Fruit fly (Drosophila melanogaster): ENCODE results near the gene Gagr.
A peak's percentile ranks its signal among the peaks of the same experiment; 100 is the strongest.

Gene Gagr

dm6 chr3L:16412394-16412950 lies 18.1 kb downstream of the Gagr start, which contains the start of gene Serinc (continued):
- TF ChIP-seq Dp (GFP tag; optimal IDR thresholded peaks at IDR 0.05) (peak; percentile 59), danr (GFP tag; IDR thresholded peaks at IDR 0.05) (no peak), chn (GFP tag; optimal IDR thresholded peaks at IDR 0.05) (peak; percentile 58), CG8089 (GFP tag; optimal IDR thresholded peaks at IDR 0.05) (peak; percentile 36), CG16813 (GFP tag; IDR thresholded peaks at IDR 0.05; ENCODE audit: partially characterized antibody) (peak; percentile 98), slp2 (GFP tag; optimal IDR thresholded peaks at IDR 0.05) (peak; percentile 8), pum (GFP tag; optimal IDR thresholded peaks at IDR 0.05) (peak; percentile 17), D19A (tag; optimal IDR thresholded peaks at IDR 0.05) (no peak), sqz (GFP tag; optimal IDR thresholded peaks at IDR 0.05) (no peak), CG6175 (GFP tag; IDR thresholded peaks at IDR 0.05) (no peak), Doc2 (GFP tag; IDR thresholded peaks at IDR 0.05) (no peak), B-H1 (GFP tag; IDR thresholded peaks at IDR 0.05) (no peak), MTF-1 (GFP tag; optimal IDR thresholded peaks at IDR 0.05; ENCODE audit: borderline replicate concordance) (no peak), CG8281 (tag; optimal IDR thresholded peaks at IDR 0.05) (peak; percentile 75), luna (GFP tag; optimal IDR thresholded peaks at IDR 0.05) (peak; percentile 10), BEAF-32 (GFP tag; optimal IDR thresholded peaks at IDR 0.05) (peak; percentile 97), CG12769 (tag; optimal IDR thresholded peaks at IDR 0.05) (no peak), CG11696 (GFP tag; IDR thresholded peaks at IDR 0.05) (no peak), CG17361 (GFP tag; IDR thresholded peaks at IDR 0.05) (peak; percentile 65; the same call in 2 of the 3 replicates), zen (tag; optimal IDR thresholded peaks at IDR 0.05) (peak; percentile 76), bsh (GFP tag; optimal IDR thresholded peaks at IDR 0.05) (peak in 1 of 2 experiments; percentile 42), B-H2 (GFP tag; optimal IDR thresholded peaks at IDR 0.05) (peak; percentile 59), CG2889 (GFP tag; IDR thresholded peaks at IDR 0.05) (no peak), Ptx1 (GFP tag; IDR thresholded peaks at IDR 0.05) (peak; percentile 50), run (tag; optimal IDR thresholded peaks at IDR 0.05) (no peak), zfh1 (GFP tag; IDR thresholded peaks at IDR 0.05) (0 out of 3 replicates have a peak, but pooled peaks have one; percentile 52), pros (GFP tag; optimal IDR thresholded peaks at IDR 0.05) (no peak), unpg (GFP tag; optimal IDR thresholded peaks at IDR 0.05) (no peak), CG11093 (GFP tag; IDR thresholded peaks at IDR 0.05) (no peak), CG32772 (GFP tag; IDR thresholded peaks at IDR 0.05) (peak; percentile 41; the same call in 1 of the 2 replicates), CG3995 (GFP tag; optimal IDR thresholded peaks at IDR 0.05) (peak; percentile 92), CG6272 (GFP tag; IDR thresholded peaks at IDR 0.05) (peak; percentile 47; the same call in 1 of the 2 replicates), CG15514 (GFP tag; optimal IDR thresholded peaks at IDR 0.05) (peak; percentile 78), vnd (GFP tag; IDR thresholded peaks at IDR 0.05; ENCODE audit: partially characterized antibody) (peak; percentile 97), MESR4 (GFP tag; optimal IDR thresholded peaks at IDR 0.05) (peak; percentile 73), dpn (GFP tag; optimal IDR thresholded peaks at IDR 0.05) (peak; percentile 50 to 59), CG8290 (GFP tag; optimal IDR thresholded peaks at IDR 0.05) (peak; percentile 66), CG8290 (tag; optimal IDR thresholded peaks at IDR 0.05) (no peak), hbn (GFP tag; IDR thresholded peaks at IDR 0.05; ENCODE audit: partially characterized antibody) (peak; percentile 98), psq (GFP tag; optimal IDR thresholded peaks at IDR 0.05) (peak; percentile 22), CG6813 (GFP tag; optimal IDR thresholded peaks at IDR 0.05) (no peak), NC2α (GFP tag; optimal IDR thresholded peaks at IDR 0.05) (no peak), dati (GFP tag; IDR thresholded peaks at IDR 0.05) (no peak), CG7987 (GFP tag; optimal IDR thresholded peaks at IDR 0.05) (peak; percentile 51), Dip3 (GFP tag; optimal IDR thresholded peaks at IDR 0.05) (peak; percentile 39), shn (GFP tag; optimal IDR thresholded peaks at IDR 0.05) (peak; percentile 46), Hr3 (GFP tag; optimal IDR thresholded peaks at IDR 0.05) (peak; percentile 56), Rx (GFP tag; IDR thresholded peaks at IDR 0.05) (no peak), sens-2 (GFP tag; IDR thresholded peaks at IDR 0.05) (no peak), CG4854 (GFP tag; optimal IDR thresholded peaks at IDR 0.05) (peak; percentile 38), CG15073 (GFP tag; optimal IDR thresholded peaks at IDR 0.05) (no peak)

Data from whole organism, embryonic.